Fruit fly (Drosophila melanogaster) whole organism, prepupa: ENCODE results near the gene Spindly.

Source experiments
- CG10631 ChIP-seq: fragments of 200-800 bp; sonication (Bioruptor generic); optimal IDR thresholded peaks from 2 replicates; lab custom pipeline; 2016; ENCODE audit warnings: missing biosample characterization, missing genetic modification characterization
- CG10669 ChIP-seq: fragments of 200-800 bp; sonication (Bioruptor generic); optimal IDR thresholded peaks from 3 replicates; lab custom pipeline; 2018; ENCODE audit warnings: missing biosample characterization, mild to moderate bottlenecking, missing genetic modification characterization, moderate library complexity
- CG11294 ChIP-seq: fragments of 200-800 bp; sonication (Bioruptor generic); IDR thresholded peaks from 2 replicates; pipeline ENCODE4 v1.3.6; 2022; ENCODE audit warnings: missing biosample characterization, missing genetic modification characterization
- CG11762 ChIP-seq: fragments of 200-800 bp; sonication (Bioruptor generic); optimal IDR thresholded peaks from 3 replicates; lab custom pipeline; 2016; ENCODE audit warnings: missing biosample characterization, missing genetic modification characterization; ENCODE audit not compliant: insufficient read depth
- CG11902 ChIP-seq: fragments of 200-800 bp; sonication (Bioruptor generic); optimal IDR thresholded peaks from 3 replicates; lab custom pipeline; 2016; ENCODE audit warnings: missing biosample characterization, missing genetic modification characterization
- CG1621 ChIP-seq: fragments of 200-800 bp; sonication (Bioruptor generic); optimal IDR thresholded peaks from 3 replicates; lab custom pipeline; 2018; ENCODE audit warnings: missing biosample characterization, mild to moderate bottlenecking, missing genetic modification characterization
- CG16779 ChIP-seq: fragments of 200-800 bp; sonication (Bioruptor generic); optimal IDR thresholded peaks from 3 replicates; lab custom pipeline; 2017; ENCODE audit warnings: missing biosample characterization, mild to moderate bottlenecking, missing genetic modification characterization
- CG3032 ChIP-seq: fragments of 200-800 bp; optimal IDR thresholded peaks from 2 replicates; lab custom pipeline; 2019; ENCODE audit warnings: missing biosample characterization, mild to moderate bottlenecking, missing genetic modification characterization, moderate library complexity
- CG32006 ChIP-seq: fragments of 200-800 bp; sonication (Bioruptor generic); optimal IDR thresholded peaks from 3 replicates; lab custom pipeline; 2017; ENCODE audit warnings: missing biosample characterization, mild to moderate bottlenecking, missing genetic modification characterization
- CG34406 ChIP-seq: fragments of 200-800 bp; sonication (Bioruptor generic); optimal IDR thresholded peaks from 3 replicates; lab custom pipeline; 2016; ENCODE audit warnings: missing biosample characterization, missing genetic modification characterization
- CG3919 ChIP-seq: fragments of 200-800 bp; sonication (Bioruptor generic); optimal IDR thresholded peaks from 3 replicates; lab custom pipeline; 2016; ENCODE audit warnings: missing biosample characterization, missing genetic modification characterization
- CG6163 ChIP-seq: fragments of 200-800 bp; sonication (Bioruptor generic); IDR thresholded peaks from 3 replicates; pipeline ENCODE4 v1.3.6; 2022; ENCODE audit warnings: missing biosample characterization, missing genetic modification characterization
- CG6276 ChIP-seq: fragments of 200-800 bp; sonication (Bioruptor generic); optimal IDR thresholded peaks from 2 replicates; lab custom pipeline; 2017; ENCODE audit warnings: missing biosample characterization, mild to moderate bottlenecking, missing genetic modification characterization
- CG6792 ChIP-seq: fragments of 200-800 bp; sonication (Bioruptor generic); optimal IDR thresholded peaks from 3 replicates; lab custom pipeline; 2016; ENCODE audit warnings: missing biosample characterization, missing genetic modification characterization
- CG6808 ChIP-seq: fragments of 200-800 bp; sonication (Bioruptor generic); optimal IDR thresholded peaks from 3 replicates; lab custom pipeline; 2017; ENCODE audit warnings: missing biosample characterization, missing genetic modification characterization, mild to moderate bottlenecking, moderate library complexity, missing genetic modification reagents
- CG6854 ChIP-seq: fragments of 200-800 bp; sonication (Bioruptor generic); optimal IDR thresholded peaks from 2 replicates; lab custom pipeline; 2017; ENCODE audit warnings: missing biosample characterization, mild to moderate bottlenecking, missing genetic modification characterization
- CG8632 ChIP-seq: fragments of 200-800 bp; sonication (Bioruptor generic); optimal IDR thresholded peaks from 3 replicates; lab custom pipeline; 2016; ENCODE audit warnings: missing biosample characterization, missing genetic modification characterization
- Eip75B ChIP-seq: fragments of 200-800 bp; sonication (Bioruptor generic); optimal IDR thresholded peaks from 3 replicates; lab custom pipeline; 2016; ENCODE audit warnings: missing biosample characterization, missing genetic modification characterization
- Eip93F ChIP-seq: fragments of 200-800 bp; sonication (Bioruptor generic); optimal IDR thresholded peaks from 2 replicates; lab custom pipeline; 2016; ENCODE audit warnings: missing biosample characterization, mild to moderate bottlenecking, missing genetic modification characterization
- Ets21C ChIP-seq: fragments of 200-800 bp; sonication (Bioruptor generic); optimal IDR thresholded peaks from 3 replicates; lab custom pipeline; 2016; ENCODE audit warnings: missing biosample characterization, missing genetic modification characterization
- Ets96B ChIP-seq: fragments of 200-800 bp; optimal IDR thresholded peaks from 2 replicates; lab custom pipeline; 2019; ENCODE audit warnings: missing biosample characterization, mild to moderate bottlenecking, missing genetic modification characterization, moderate library complexity
- Hr38 ChIP-seq: sonication (Bioruptor generic); optimal IDR thresholded peaks from 2 replicates; lab custom pipeline; 2016; ENCODE audit warnings: missing biosample characterization, missing genetic modification characterization
- Hr4 ChIP-seq: fragments of 200-800 bp; sonication (Bioruptor generic); optimal IDR thresholded peaks from 3 replicates; lab custom pipeline; 2016; ENCODE audit warnings: missing biosample characterization, missing genetic modification characterization
- Lpt ChIP-seq: fragments of 200-800 bp; sonication (Bioruptor generic); optimal IDR thresholded peaks from 3 replicates; lab custom pipeline; 2016; ENCODE audit warnings: missing biosample characterization, missing genetic modification characterization
- Met ChIP-seq: fragments of 200-800 bp; sonication (Bioruptor generic); optimal IDR thresholded peaks from 3 replicates; lab custom pipeline; 2016; ENCODE audit warnings: missing biosample characterization, missing genetic modification characterization
- Smox ChIP-seq: fragments of 200-800 bp; sonication (Bioruptor generic); optimal IDR thresholded peaks from 3 replicates; lab custom pipeline; 2016; ENCODE audit warnings: missing biosample characterization, missing genetic modification characterization
- Sox102F ChIP-seq: fragments of 200-800 bp; sonication (Bioruptor generic); optimal IDR thresholded peaks from 2 replicates; lab custom pipeline; 2016; ENCODE audit warnings: missing biosample characterization, mild to moderate bottlenecking, missing genetic modification characterization
- Sox14 ChIP-seq: fragments of 200-800 bp; sonication (Bioruptor generic); optimal IDR thresholded peaks from 3 replicates; lab custom pipeline; 2016; ENCODE audit warnings: missing biosample characterization, missing genetic modification characterization
- Sox15 ChIP-seq: fragments of 200-800 bp; sonication (Bioruptor generic); optimal IDR thresholded peaks from 3 replicates; lab custom pipeline; 2016; ENCODE audit warnings: missing biosample characterization, missing genetic modification characterization
- acj6 ChIP-seq: fragments of 200-800 bp; sonication (Bioruptor generic); optimal IDR thresholded peaks from 3 replicates; lab custom pipeline; 2016; ENCODE audit warnings: missing biosample characterization, missing genetic modification characterization
- cyc ChIP-seq: fragments of 200-800 bp; sonication (Bioruptor generic); optimal IDR thresholded peaks from 3 replicates; lab custom pipeline; 2016; ENCODE audit warnings: missing biosample characterization, missing genetic modification characterization
- dac ChIP-seq: fragments of 200-800 bp; sonication (Bioruptor generic); optimal IDR thresholded peaks from 2 replicates; lab custom pipeline; 2017; ENCODE audit warnings: missing biosample characterization, mild to moderate bottlenecking, missing genetic modification characterization
- dsx ChIP-seq: fragments of 200-800 bp; optimal IDR thresholded peaks from 3 replicates; lab custom pipeline; 2019; ENCODE audit warnings: missing biosample characterization, mild to moderate bottlenecking, missing genetic modification characterization, moderate library complexity; ENCODE audit not compliant: poor library complexity, severe bottlenecking
- eg ChIP-seq: fragments of 200-800 bp; sonication (Bioruptor generic); IDR thresholded peaks from 3 replicates; pipeline ENCODE4 v1.3.6; 2022; ENCODE audit warnings: missing biosample characterization, missing genetic modification characterization
- esn ChIP-seq: fragments of 200-800 bp; sonication (Bioruptor generic); optimal IDR thresholded peaks from 2 replicates; lab custom pipeline; 2016; ENCODE audit warnings: missing biosample characterization, mild to moderate bottlenecking, missing genetic modification characterization, moderate library complexity
- fd59A ChIP-seq: fragments of 200-800 bp; sonication (Bioruptor generic); optimal IDR thresholded peaks from 2 replicates; lab custom pipeline; 2017; ENCODE audit warnings: missing biosample characterization, mild to moderate bottlenecking, missing genetic modification characterization, missing genetic modification reagents
- fd85E ChIP-seq: fragments of 200-800 bp; sonication (Bioruptor generic); optimal IDR thresholded peaks from 3 replicates; lab custom pipeline; 2016; ENCODE audit warnings: missing biosample characterization, missing genetic modification characterization
- fkh ChIP-seq: fragments of 200-800 bp; sonication (Bioruptor generic); optimal IDR thresholded peaks from 3 replicates; lab custom pipeline; 2017; ENCODE audit warnings: missing biosample characterization, mild to moderate bottlenecking, missing genetic modification characterization, moderate library complexity
- lz ChIP-seq: fragments of 200-800 bp; sonication (Bioruptor generic); optimal IDR thresholded peaks from 3 replicates; lab custom pipeline; 2016; ENCODE audit warnings: missing biosample characterization, missing genetic modification characterization
- net ChIP-seq: fragments of 200-800 bp; sonication (Bioruptor generic); optimal IDR thresholded peaks from 3 replicates; lab custom pipeline; 2016; ENCODE audit warnings: missing biosample characterization, missing genetic modification characterization
- salr ChIP-seq, 2 experiments: fragments of 200-800 bp; sonication (Bioruptor generic); optimal IDR thresholded peaks; 3 replicates each; lab custom pipeline; 2016 to 2018; ENCODE audit warnings: missing biosample characterization in 2 of 2, missing genetic modification characterization in 2 of 2, mild to moderate bottlenecking in 1 of 2
- spab ChIP-seq: fragments of 200-800 bp; sonication (Bioruptor generic); optimal IDR thresholded peaks from 2 replicates; lab custom pipeline; 2017; ENCODE audit warnings: missing biosample characterization, mild to moderate bottlenecking, missing genetic modification characterization, missing genetic modification reagents
- ss ChIP-seq, 2 experiments: fragments of 200-800 bp; sonication (Bioruptor generic); optimal IDR thresholded peaks; 2 replicates in 1 of 2; 3 replicates in 1 of 2; lab custom pipeline; 2017 to 2018; ENCODE audit warnings: mild to moderate bottlenecking in 2 of 2, missing biosample characterization in 2 of 2, missing genetic modification characterization in 2 of 2, moderate library complexity in 1 of 2
- svp ChIP-seq: fragments of 200-800 bp; sonication (Bioruptor generic); peaks from one replicate; lab custom pipeline; 2016; ENCODE audit warnings: missing biosample characterization, missing genetic modification characterization
- topi ChIP-seq: fragments of 200-800 bp; sonication (Bioruptor generic); optimal IDR thresholded peaks from 3 replicates; lab custom pipeline; 2016; ENCODE audit warnings: missing biosample characterization, missing genetic modification characterization
- vri ChIP-seq: fragments of 200-800 bp; sonication (Bioruptor generic); optimal IDR thresholded peaks from 3 replicates; lab custom pipeline; 2016; ENCODE audit warnings: missing biosample characterization, mild to moderate bottlenecking, missing genetic modification characterization

Gene Spindly

DNA sequence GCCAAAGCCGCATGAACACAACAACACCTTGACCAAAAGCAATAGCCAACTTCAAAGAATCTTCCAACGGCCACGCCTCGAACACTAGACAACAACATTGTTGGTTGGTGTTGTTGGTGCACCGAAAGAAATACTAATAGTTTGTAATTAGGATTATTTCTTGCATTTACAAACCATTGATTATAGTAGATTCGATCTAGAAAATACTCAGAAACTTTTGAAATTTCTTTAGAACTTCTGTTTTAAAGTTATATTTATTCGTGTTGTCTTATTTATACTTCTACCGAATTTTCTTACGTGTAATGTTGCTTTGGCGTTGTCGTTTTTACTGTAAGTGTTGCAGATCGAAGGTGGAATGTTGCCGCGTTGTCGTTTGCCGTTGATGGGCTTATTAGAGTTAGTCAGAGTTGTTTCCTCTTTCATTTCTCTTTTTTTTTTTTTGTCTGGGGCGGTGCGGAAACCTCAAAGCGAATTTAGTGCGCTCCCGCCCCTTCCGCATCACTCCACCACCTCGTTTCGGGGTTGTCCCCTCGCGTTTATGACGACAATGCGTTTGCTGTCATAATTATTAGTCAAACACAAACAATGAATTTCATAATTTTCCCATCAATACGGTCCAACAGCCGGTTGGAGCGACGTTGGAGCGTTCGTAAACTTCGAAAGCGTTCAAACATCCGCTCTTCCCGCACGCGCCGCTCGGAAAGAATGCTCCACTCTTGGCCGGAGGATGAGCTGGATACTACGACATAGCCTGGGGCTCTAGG lies 45.7 kb upstream of the Spindly start, which contains the start of gene CG43815 (continued):
- TF ChIP-seq CG8632 (GFP tag; lab: Kevin White, UChicago): no peak
- TF ChIP-seq Hr38: no peak
- TF ChIP-seq CG34406 (GFP tag; lab: Kevin White, UChicago): no peak
- no peak for TF ChIP-seq esn
- TF ChIP-seq CG32006 (GFP tag; lab: Kevin White, UChicago): peak; percentile 38
- peak; percentile 23 for TF ChIP-seq Met (GFP tag; lab: Kevin White, UChicago)
- TF ChIP-seq CG6808: no peak
- peak; percentile 80 for TF ChIP-seq dsx (GFP tag; lab: Kevin White, UChicago)
- TF ChIP-seq CG6163 (GFP tag; lab: Robert Waterston, UW): peak; percentile 47; the same call in 1 of the 3 replicates
- TF ChIP-seq CG6854: no peak
- TF ChIP-seq CG11294: no peak
- TF ChIP-seq CG16779 (tag; lab: Kevin White, UChicago): no peak
- TF ChIP-seq Ets96B (tag; lab: Kevin White, UChicago): peak; percentile 29
- no peak for TF ChIP-seq dac (GFP tag; lab: Kevin White, UChicago)
- no peak for TF ChIP-seq topi (GFP tag; lab: Kevin White, UChicago)
- TF ChIP-seq Hr4 (GFP tag; lab: Kevin White, UChicago): peak; percentile 18
- no peak for TF ChIP-seq CG6792 (GFP tag; lab: Kevin White, UChicago)
- TF ChIP-seq, all 60 proteins: peak for 13

DNA sequence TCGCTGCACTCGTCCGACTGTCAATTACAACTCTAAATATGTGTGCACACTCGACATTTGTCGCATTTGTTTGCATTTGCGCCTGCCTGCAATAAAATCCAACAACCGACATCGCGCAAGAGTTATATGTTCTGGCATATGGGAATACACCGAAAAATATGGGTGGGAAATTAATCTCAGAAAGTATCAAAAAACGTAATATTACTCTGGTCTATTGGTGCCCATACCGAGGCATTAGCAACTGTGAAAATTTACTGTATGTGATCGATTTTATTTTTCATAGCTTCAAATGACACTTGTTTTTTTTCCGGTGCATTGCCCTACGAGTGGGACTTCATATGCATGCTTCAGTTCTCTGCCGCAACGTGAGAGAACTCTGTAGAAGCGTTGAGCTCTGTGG lies 43.8 kb upstream of the Spindly start:
- TF ChIP-seq CG10631 (GFP tag; lab: Kevin White, UChicago): peak; percentile 52
- TF ChIP-seq fd85E (GFP tag; lab: Kevin White, UChicago): no peak
- peak; percentile 14 for TF ChIP-seq Sox15
- TF ChIP-seq fkh (GFP tag; lab: Kevin White, UChicago): peak; percentile 48
- no peak for TF ChIP-seq ss (GFP tag; optimal IDR thresholded peaks at IDR 0.05; lab: Kevin White, UChicago)
- peak; percentile 39 for TF ChIP-seq acj6 (GFP tag; lab: Kevin White, UChicago)
- TF ChIP-seq Sox102F (GFP tag; lab: Kevin White, UChicago): peak; percentile 3
- peak; percentile 80 for TF ChIP-seq eg
- peak; percentile 56 for TF ChIP-seq Sox14 (GFP tag; lab: Kevin White, UChicago)
- peak; percentile 49 for TF ChIP-seq CG1621 (tag; lab: Kevin White, UChicago)
- peak; percentile 35 for TF ChIP-seq CG34406 (GFP tag; lab: Kevin White, UChicago)
- TF ChIP-seq CG6276: peak; percentile 33
- TF ChIP-seq CG8632 (GFP tag; lab: Kevin White, UChicago): peak; percentile 12
- peak; percentile 39 for TF ChIP-seq fd59A (GFP tag; lab: Kevin White, UChicago)
- TF ChIP-seq Eip93F (GFP tag; lab: Kevin White, UChicago): no peak
- TF ChIP-seq Smox: no peak
- TF ChIP-seq CG11294: no peak
- TF ChIP-seq Hr38: no peak
- TF ChIP-seq CG3919 (GFP tag; lab: Kevin White, UChicago): peak; percentile 67
- peak; percentile 41 for TF ChIP-seq cyc (GFP tag; lab: Kevin White, UChicago)
- peak; percentile 47 for TF ChIP-seq topi (GFP tag; lab: Kevin White, UChicago)
- no peak for TF ChIP-seq vri (GFP tag; lab: Kevin White, UChicago)
- TF ChIP-seq CG3032: peak; percentile 31
- no peak for TF ChIP-seq Eip75B (GFP tag; lab: Kevin White, UChicago)
- TF ChIP-seq Hr4 (GFP tag; lab: Kevin White, UChicago): peak; percentile 51
- TF ChIP-seq CG6808: no peak
- peak; percentile 46 for TF ChIP-seq lz (GFP tag; lab: Kevin White, UChicago)
- TF ChIP-seq dsx (GFP tag; lab: Kevin White, UChicago): peak; percentile 19
- TF ChIP-seq svp (GFP tag; lab: Kevin White, UChicago): no peak
- no peak for TF ChIP-seq CG16779 (tag; lab: Kevin White, UChicago)
- peak; percentile 28 for TF ChIP-seq CG10669 (GFP tag; lab: Kevin White, UChicago)
- TF ChIP-seq Met (GFP tag; lab: Kevin White, UChicago): no peak
- no peak for TF ChIP-seq CG11762 (GFP tag; lab: Kevin White, UChicago)
- peak; percentile 64 for TF ChIP-seq CG32006 (GFP tag; lab: Kevin White, UChicago)
- TF ChIP-seq Ets21C: peak; percentile 39
- no peak for TF ChIP-seq spab (GFP tag; lab: Kevin White, UChicago)
- peak; percentile 55 for TF ChIP-seq Lpt (GFP tag; lab: Kevin White, UChicago)
- peak; percentile 42 for TF ChIP-seq CG11902 (GFP tag; lab: Kevin White, UChicago)
- no peak for TF ChIP-seq net (GFP tag; lab: Kevin White, UChicago)
- peak; percentile 8 to 36 for TF ChIP-seq salr (GFP tag; optimal IDR thresholded peaks at IDR 0.05; lab: Kevin White, UChicago)
